Worm (Caenorhabditis elegans): ENCODE data around the gene srx-110.

srx-110 gene

ce11 chrII:3743684-3744200 is 34.4 kb downstream of the srx-110 start, which contains the start of gene nta-1:
nta-1 (minus strand) TSS chrII:3743814.
- TF ChIP-seq npax-4 (tag; optimal IDR thresholded peaks at IDR 0.05) (no peak), elt-4 (tag; optimal IDR thresholded peaks at IDR 0.05) (no peak), C38D4.7 (GFP tag; optimal IDR thresholded peaks at IDR 0.05) (no peak), ceh-19 (GFP tag; optimal IDR thresholded peaks at IDR 0.05) (no peak), mec-3 (tag; optimal IDR thresholded peaks at IDR 0.05; ENCODE audit: borderline replicate concordance) (no peak), K02D7.2 (tag; optimal IDR thresholded peaks at IDR 0.05) (no peak), unc-55 (GFP tag; optimal IDR thresholded peaks at IDR 0.05) (no peak), ceh-31 (tag; optimal IDR thresholded peaks at IDR 0.05) (no peak), ceh-30 (tag; optimal IDR thresholded peaks at IDR 0.05) (no peak), ama-1 (optimal IDR thresholded peaks at IDR 0.05) (no peak), ztf-16 (tag; optimal IDR thresholded peaks at IDR 0.05) (no peak), ahr-1 (tag; optimal IDR thresholded peaks at IDR 0.05) (no peak)

ce11 chrII:3747405-3747804 is 38.0 kb downstream of the srx-110 start, which contains the start of gene fbxb-92:
fbxb-92 (minus strand) TSS chrII:3747505.
- TF ChIP-seq unc-42 (tag; optimal IDR thresholded peaks at IDR 0.05) (no peak), nfya-1 (tag; optimal IDR thresholded peaks at IDR 0.05) (no peak), pag-3 (tag; optimal IDR thresholded peaks at IDR 0.05; ENCODE audit: borderline replicate concordance) (no peak), unc-3 (GFP tag; conservative IDR thresholded peaks at IDR 0.05) (no peak), unc-3 (tag; optimal IDR thresholded peaks at IDR 0.05) (no peak), zip-5 (tag; optimal IDR thresholded peaks at IDR 0.05) (no peak), K02D7.2 (tag; optimal IDR thresholded peaks at IDR 0.05) (no peak), K09A11.1 (tag; optimal IDR thresholded peaks at IDR 0.05; ENCODE audit: insufficient read depth) (no peak)

ce11 chrII:3748719-3749118 is 39.4 kb downstream of the srx-110 start, which contains the start of gene fbxb-90:
fbxb-90 (minus strand) TSS chrII:3748819.
- no peak for TF ChIP-seq eyg-1 (tag; optimal IDR thresholded peaks at IDR 0.05)
- no peak for TF ChIP-seq gmeb-2 (tag; optimal IDR thresholded peaks at IDR 0.05)
- no peak for TF ChIP-seq fkh-10 (GFP tag; optimal IDR thresholded peaks at IDR 0.05)
- TF ChIP-seq pax-1 (tag; optimal IDR thresholded peaks at IDR 0.05), result no peak
- no peak for TF ChIP-seq che-1 (tag; optimal IDR thresholded peaks at IDR 0.05)

DNA sequence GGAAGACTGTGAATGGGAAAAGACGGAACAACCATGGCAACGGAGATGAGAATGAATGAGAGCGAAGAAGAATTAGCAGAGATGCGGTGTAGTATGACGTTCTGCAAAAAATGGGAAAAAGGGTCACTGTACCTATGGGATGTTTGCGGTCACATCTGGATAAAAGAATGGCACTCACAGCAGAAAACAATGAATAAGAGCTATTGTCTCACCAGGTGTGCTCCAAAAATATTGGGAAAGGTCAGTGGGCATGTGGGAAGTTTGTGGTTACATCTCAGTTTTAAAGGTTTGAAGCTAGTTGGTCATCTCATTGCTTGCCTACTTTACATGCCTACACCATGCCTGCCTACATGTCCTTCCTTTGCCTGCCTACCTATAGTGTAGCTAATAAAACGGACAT is 41.3 kb downstream of the srx-110 start, which contains the start of gene fbxb-91:
Gene fbxb-91 (minus strand): TSS at position 101 of the 400 bp plus-strand sequence.
- TF ChIP-seq ttx-3 (tag; optimal IDR thresholded peaks at IDR 0.05) (no peak), unc-86 (tag; optimal IDR thresholded peaks at IDR 0.05) (no peak), zip-5 (tag; optimal IDR thresholded peaks at IDR 0.05) (no peak), hlh-6 (tag; optimal IDR thresholded peaks at IDR 0.05) (no peak), ceh-30 (tag; optimal IDR thresholded peaks at IDR 0.05) (no peak), elt-4 (tag; optimal IDR thresholded peaks at IDR 0.05) (no peak), odd-2 (tag; optimal IDR thresholded peaks at IDR 0.05) (no peak)

ce11 chrII:3752184-3752583 is 42.8 kb downstream of the srx-110 start, which contains the start of gene sdz-11:
sdz-11 (minus strand) TSS chrII:3752284.
- TF ChIP-seq nfya-1 (tag; optimal IDR thresholded peaks at IDR 0.05) (no peak), Y22D7AL.16 (tag; optimal IDR thresholded peaks at IDR 0.05) (no peak), odd-2 (tag; optimal IDR thresholded peaks at IDR 0.05) (no peak), madf-2 (tag; optimal IDR thresholded peaks at IDR 0.05) (no peak), ceh-6 (GFP tag; optimal IDR thresholded peaks at IDR 0.05) (no peak), ceh-24 (tag; optimal IDR thresholded peaks at IDR 0.05) (no peak), K02D7.2 (tag; optimal IDR thresholded peaks at IDR 0.05) (no peak), ama-1 (optimal IDR thresholded peaks at IDR 0.05) (no peak), nhr-11 (tag; optimal IDR thresholded peaks at IDR 0.05) (no peak), lin-11 (tag; optimal IDR thresholded peaks at IDR 0.05) (no peak), ets-4 (tag; optimal IDR thresholded peaks at IDR 0.05) (no peak), ceh-9 (tag; optimal IDR thresholded peaks at IDR 0.05) (no peak), sox-4 (tag; optimal IDR thresholded peaks at IDR 0.05) (no peak), pat-9 (tag; optimal IDR thresholded peaks at IDR 0.05) (no peak)
